Worm (Caenorhabditis elegans): ENCODE data around the gene Y39A3CL.4.
A peak's percentile ranks its signal among the peaks of the same experiment; 100 is the strongest.

Gene Y39A3CL.4

DNA sequence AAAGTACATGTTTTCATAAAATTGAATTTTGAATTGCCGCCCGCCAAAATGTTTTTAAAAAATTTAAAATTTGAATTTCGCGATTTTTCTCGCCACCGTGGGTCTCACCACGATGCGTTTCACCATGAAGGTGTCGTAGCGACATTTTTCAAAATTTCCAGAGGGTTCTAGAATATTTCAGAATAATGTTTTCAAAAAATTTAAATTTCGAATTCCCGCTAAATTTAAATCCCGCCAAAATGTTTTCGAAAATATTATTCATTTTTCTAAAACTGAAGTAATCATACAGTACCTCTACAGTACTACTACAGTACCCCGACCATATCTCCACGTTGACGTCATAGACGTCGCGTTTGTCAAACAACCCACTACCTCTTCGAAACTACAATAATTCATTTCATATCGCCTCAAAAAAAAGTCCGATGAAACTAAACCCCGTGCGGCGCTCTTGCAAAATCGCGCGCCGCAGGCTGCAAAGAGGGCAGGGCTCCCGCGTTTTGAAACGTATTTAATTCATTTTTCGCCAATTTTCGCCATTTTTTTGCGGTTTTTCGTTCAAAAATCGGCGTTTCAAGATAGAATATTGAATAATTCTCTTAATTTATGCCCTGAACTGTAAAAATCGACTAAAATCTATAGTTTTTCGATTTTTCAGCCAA, 46.5 kb upstream of the Y39A3CL.4 start, which contains the start of the genes pvf-1 and Y39A3CL.7 (continued):
- TF ChIP-seq attf-4 (tag; optimal IDR thresholded peaks at IDR 0.05): no peak
- no peak for TF ChIP-seq T20F7.1 (GFP tag; optimal IDR thresholded peaks at IDR 0.05)
- TF ChIP-seq madf-9 (GFP tag; conservative IDR thresholded peaks at IDR 0.05): 0 out of 2 replicates have a peak, but pooled peaks have one; percentile 17
- peak; percentile 56 for TF ChIP-seq mep-1 (tag; optimal IDR thresholded peaks at IDR 0.05)
- no peak for TF ChIP-seq Y75B8A.6 (GFP tag; IDR thresholded peaks at IDR 0.05)
- no peak for TF ChIP-seq lin-39 (tag; optimal IDR thresholded peaks at IDR 0.05)
- no peak for TF ChIP-seq zip-2 (tag; optimal IDR thresholded peaks at IDR 0.05)
- no peak for TF ChIP-seq ceh-62 (tag; optimal IDR thresholded peaks at IDR 0.05)
- no peak for TF ChIP-seq lin-29 (GFP tag; IDR thresholded peaks at IDR 0.05)
- TF ChIP-seq daf-8 (GFP tag; IDR thresholded peaks at IDR 0.05): no peak
- TF ChIP-seq zag-1 (tag; optimal IDR thresholded peaks at IDR 0.05): no peak
- peak; percentile 60 for TF ChIP-seq dpl-1 (GFP tag; optimal IDR thresholded peaks at IDR 0.05)
- peak; percentile 65 for TF ChIP-seq duxl-1 (tag; optimal IDR thresholded peaks at IDR 0.05; ENCODE audit: poor library complexity)
- TF ChIP-seq nhr-48 (tag; optimal IDR thresholded peaks at IDR 0.05): no peak
- TF ChIP-seq sdz-12 (GFP tag; optimal IDR thresholded peaks at IDR 0.05): no peak

DNA sequence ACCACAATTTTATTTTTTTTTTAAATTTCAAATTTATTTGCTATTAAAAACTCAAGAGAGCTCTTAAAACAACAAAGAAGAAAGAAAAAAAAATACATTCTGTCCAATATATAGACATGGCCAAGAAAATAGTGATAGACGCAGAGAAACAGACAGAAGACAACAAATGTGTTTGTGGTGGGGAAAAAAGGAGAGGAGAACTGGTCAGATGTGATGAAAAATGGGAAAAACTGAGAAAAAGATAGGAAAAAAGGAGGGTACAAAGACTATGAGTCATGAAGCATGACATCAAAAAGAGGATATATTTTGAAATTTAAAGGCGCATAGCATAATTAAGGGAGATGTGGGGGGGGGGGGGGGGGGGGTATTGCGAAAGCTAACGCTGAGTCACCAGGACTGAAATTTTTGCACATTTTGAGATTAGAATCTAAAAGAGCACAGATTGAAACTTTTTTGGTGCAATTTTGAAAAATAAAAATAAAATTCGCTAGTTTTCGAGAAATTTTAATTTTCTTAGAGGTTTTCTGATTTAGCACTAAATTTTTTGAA, 41.3 kb upstream of the Y39A3CL.4 start:
- TF ChIP-seq mdl-1 (tag; optimal IDR thresholded peaks at IDR 0.05) (peak in 1 of 2 experiments; percentile 15), zag-1 (tag; optimal IDR thresholded peaks at IDR 0.05) (no peak), fkh-10 (GFP tag; optimal IDR thresholded peaks at IDR 0.05) (no peak), nhr-11 (tag; optimal IDR thresholded peaks at IDR 0.05) (peak; percentile 32), nhr-28 (tag; optimal IDR thresholded peaks at IDR 0.05) (peak; percentile 38), unc-62 (GFP tag; optimal IDR thresholded peaks at IDR 0.05 in 1 of 2) (peak in 1 of 2 experiments; percentile 33), unc-62 (tag; optimal IDR thresholded peaks at IDR 0.05) (no peak), daf-12 (tag; optimal IDR thresholded peaks at IDR 0.05) (no peak), ceh-20 (GFP tag; IDR thresholded peaks at IDR 0.05) (0 out of 2 replicates have a peak, but pooled peaks have one; percentile 25), lin-13 (GFP tag; optimal IDR thresholded peaks at IDR 0.05) (peak; percentile 5), nhr-6 (tag; optimal IDR thresholded peaks at IDR 0.05) (peak; percentile 16), dmd-6 (GFP tag; IDR thresholded peaks at IDR 0.05) (peak; percentile 36), R02D3.7 (tag; optimal IDR thresholded peaks at IDR 0.05) (no peak), F44E2.7 (GFP tag; IDR thresholded peaks at IDR 0.05) (no peak), dve-1 (tag; optimal IDR thresholded peaks at IDR 0.05; ENCODE audit: insufficient read depth) (peak; percentile 70), hmg-1.1 (GFP tag; IDR thresholded peaks at IDR 0.05) (peak; percentile 46; the same call in 1 of the 2 replicates), mep-1 (tag; optimal IDR thresholded peaks at IDR 0.05) (peak; percentile 76), lin-39 (tag; optimal IDR thresholded peaks at IDR 0.05) (no peak), dpl-1 (GFP tag; optimal IDR thresholded peaks at IDR 0.05) (peak; percentile 40), hlh-30 (tag; optimal IDR thresholded peaks at IDR 0.05; ENCODE audit: insufficient read depth) (peak; percentile 60), lsy-2 (tag; optimal IDR thresholded peaks at IDR 0.05) (peak in 1 of 2 experiments; percentile 78), hlh-11 (tag; optimal IDR thresholded peaks at IDR 0.05) (peak; percentile 59)

DNA sequence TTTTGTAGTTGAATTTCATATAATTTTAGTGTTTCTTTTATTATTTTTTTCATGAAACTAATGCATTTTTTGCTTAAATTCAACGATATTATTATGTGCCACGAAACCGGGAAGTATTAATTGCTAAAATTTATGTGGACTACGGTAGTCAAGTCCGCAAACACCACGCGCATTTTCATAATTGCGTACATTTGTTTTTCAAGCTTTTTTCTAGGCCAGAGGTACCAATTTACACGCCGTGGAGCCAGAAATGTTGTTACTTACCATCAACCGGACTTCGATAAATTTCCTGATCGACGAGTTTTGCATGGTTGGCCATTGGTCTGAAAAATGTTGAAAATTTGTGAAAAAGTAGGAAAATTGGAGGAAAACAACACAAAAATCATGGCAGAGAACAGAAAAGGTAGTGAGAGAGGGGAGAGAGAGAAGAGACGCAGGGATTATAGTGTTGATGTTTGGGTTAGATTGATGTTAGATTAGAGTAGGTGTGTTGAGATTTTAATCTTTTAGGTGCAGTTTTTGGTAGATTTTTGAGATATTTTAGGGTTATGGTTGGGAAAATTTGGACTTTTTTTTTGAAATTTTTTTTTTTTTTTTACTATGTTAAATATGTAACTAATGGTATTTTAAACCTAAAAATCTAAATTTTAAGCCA, 40.3 kb upstream of the Y39A3CL.4 start, which contains the start of gene clp-4:
TSS of gene clp-4 (minus strand) at position 323 of the 655 bp plus-strand sequence.
- TF ChIP-seq lsy-2 (tag; optimal IDR thresholded peaks at IDR 0.05) (peak in 1 of 2 experiments; percentile 56), ceh-20 (GFP tag; IDR thresholded peaks at IDR 0.05) (no peak)

DNA sequence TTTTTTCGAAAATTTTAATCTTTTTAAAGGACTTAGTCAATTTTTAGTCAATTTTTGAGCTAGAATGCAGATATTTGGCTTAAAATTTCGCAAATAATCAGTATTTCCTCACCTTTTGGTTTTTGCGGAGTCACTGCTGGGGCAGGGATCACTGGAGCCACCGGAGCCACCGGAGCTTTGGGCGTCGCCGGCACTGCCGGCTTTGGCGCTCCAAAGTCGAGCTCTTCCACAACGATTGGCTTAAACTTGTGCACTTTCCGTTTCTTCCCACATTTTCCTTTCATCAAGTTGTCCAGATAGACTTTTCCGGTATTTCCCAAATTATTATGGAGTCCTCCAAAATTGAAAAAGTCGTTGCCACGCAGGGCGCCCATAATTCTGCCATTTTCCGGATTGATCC, 36.4 kb upstream of the Y39A3CL.4 start:
- TF ChIP-seq set-16 (GFP tag; IDR thresholded peaks at IDR 0.05) (peak; percentile 68), nhr-6 (tag; optimal IDR thresholded peaks at IDR 0.05) (no peak)

All from whole organism, L4 larva.